Fruit fly (Drosophila melanogaster) whole organism, wandering third instar larva: Measurements from ENCODE around the gene Atg4b.

Source experiments
- CG32264 ChIP-seq: fragments of 200-800 bp; sonication (Bioruptor generic); optimal IDR thresholded peaks from 2 replicates; lab custom pipeline; 2016; ENCODE audit warnings: missing biosample characterization, missing genetic modification characterization
- GATAd ChIP-seq: sonication (Bioruptor generic); optimal IDR thresholded peaks from 2 replicates; lab custom pipeline; 2016; ENCODE audit warnings: missing biosample characterization, missing genetic modification characterization
- Hnf4 ChIP-seq: fragments of 200-800 bp; sonication (Bioruptor generic); optimal IDR thresholded peaks from 2 replicates; lab custom pipeline; 2016; ENCODE audit warnings: missing biosample characterization, mild to moderate bottlenecking, missing genetic modification characterization
- OdsH ChIP-seq: fragments of 200-800 bp; sonication (Bioruptor generic); optimal IDR thresholded peaks from 2 replicates; lab custom pipeline; 2016; ENCODE audit warnings: missing biosample characterization, mild to moderate bottlenecking, missing genetic modification characterization
- br ChIP-seq: fragments of 200-800 bp; sonication (Bioruptor generic); optimal IDR thresholded peaks from 2 replicates; lab custom pipeline; 2016; ENCODE audit warnings: missing biosample characterization, missing genetic modification characterization
- lola ChIP-seq: fragments of >200 bp; optimal IDR thresholded peaks from 2 replicates; lab custom pipeline; 2017; ENCODE audit warnings: missing biosample characterization, missing genetic modification characterization

DNA sequence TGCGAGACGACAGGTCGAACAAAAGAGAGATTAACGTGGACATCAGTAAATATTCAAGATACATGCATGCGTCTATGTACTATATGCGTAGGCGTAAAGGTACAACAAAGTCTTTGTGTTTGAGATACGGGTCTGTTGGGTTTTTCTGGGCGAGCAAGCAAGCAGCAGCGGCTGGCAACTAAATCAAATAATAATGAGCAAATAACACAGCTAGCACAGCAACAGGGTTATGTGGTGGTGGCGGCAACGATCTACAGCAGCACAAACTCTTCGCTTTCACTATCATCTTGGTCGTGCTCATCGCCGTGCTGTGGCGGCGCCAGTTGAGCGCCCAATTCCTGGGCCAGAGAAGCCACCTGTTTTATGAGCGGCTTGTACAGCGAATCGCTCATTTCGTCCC, 2.7 kb downstream of the Atg4b start:
- TF ChIP-seq br (GFP tag; lab: Kevin White, UChicago) (no peak), Hnf4 (GFP tag; lab: Kevin White, UChicago) (no peak), GATAd (no peak), CG32264 (no peak), OdsH (GFP tag; lab: Kevin White, UChicago) (no peak), lola (GFP tag; lab: Kevin White, UChicago) (no peak)
